Fruit fly (Drosophila melanogaster) whole organism, wandering third instar larva: ENCODE measurements around the gene Itpr.

Experiments
- Abd-B ChIP-seq: fragments of >200 bp; optimal IDR thresholded peaks from 2 replicates; lab custom pipeline; 2017; ENCODE audit warnings: missing biosample characterization, missing genetic modification characterization
- CG32264 ChIP-seq: fragments of 200-800 bp; sonication (Bioruptor generic); optimal IDR thresholded peaks from 2 replicates; lab custom pipeline; 2016; ENCODE audit warnings: missing biosample characterization, missing genetic modification characterization
- CG9705 ChIP-seq: fragments of 200-800 bp; sonication (Bioruptor generic); optimal IDR thresholded peaks from 2 replicates; lab custom pipeline; 2018; ENCODE audit warnings: missing biosample characterization, mild to moderate bottlenecking, missing genetic modification characterization
- CrebA ChIP-seq: fragments of 200-800 bp; sonication (Bioruptor generic); optimal IDR thresholded peaks from 2 replicates; lab custom pipeline; 2016; ENCODE audit warnings: missing biosample characterization, mild to moderate bottlenecking, missing genetic modification characterization, borderline replicate concordance
- Dfd ChIP-seq: fragments of >200 bp; optimal IDR thresholded peaks from 2 replicates; lab custom pipeline; 2017; ENCODE audit warnings: missing biosample characterization, missing genetic modification characterization
- Dif ChIP-seq: fragments of 200-275, 200-300 bp; sonication (Bioruptor generic); optimal IDR thresholded peaks from 2 replicates; lab custom pipeline; 2018; ENCODE audit warnings: missing biosample characterization, missing genetic modification characterization; ENCODE audit not compliant: partially characterized antibody
- GATAd ChIP-seq: sonication (Bioruptor generic); optimal IDR thresholded peaks from 2 replicates; lab custom pipeline; 2016; ENCODE audit warnings: missing biosample characterization, missing genetic modification characterization
- HLH106 ChIP-seq: fragments of 200-800 bp; optimal IDR thresholded peaks from 3 replicates; lab custom pipeline; 2019; ENCODE audit warnings: missing biosample characterization, mild to moderate bottlenecking, missing genetic modification characterization, moderate library complexity
- Hnf4 ChIP-seq: fragments of 200-800 bp; sonication (Bioruptor generic); optimal IDR thresholded peaks from 2 replicates; lab custom pipeline; 2016; ENCODE audit warnings: missing biosample characterization, mild to moderate bottlenecking, missing genetic modification characterization
- Hr78 ChIP-seq: fragments of >200 bp; optimal IDR thresholded peaks from 2 replicates; lab custom pipeline; 2017; ENCODE audit warnings: missing biosample characterization, missing genetic modification characterization
- Hr83 ChIP-seq: fragments of 200-300 bp; sonication (Bioruptor generic); optimal IDR thresholded peaks from 2 replicates; lab custom pipeline; 2016; ENCODE audit warnings: missing biosample characterization, mild to moderate bottlenecking, missing genetic modification characterization, moderate library complexity; ENCODE audit not compliant: poor library complexity, severe bottlenecking
- Jra ChIP-seq: sonication (Bioruptor generic); optimal IDR thresholded peaks from 2 replicates; lab custom pipeline; 2016; ENCODE audit warnings: missing biosample characterization, missing genetic modification characterization
- Mio ChIP-seq: sonication (Bioruptor generic); optimal IDR thresholded peaks from 2 replicates; lab custom pipeline; 2016; ENCODE audit warnings: missing biosample characterization, missing genetic modification characterization
- Myc ChIP-seq: fragments of >200 bp; optimal IDR thresholded peaks from 2 replicates; lab custom pipeline; 2017
- N ChIP-seq: fragments of >200 bp; optimal IDR thresholded peaks from 2 replicates; lab custom pipeline; 2018; ENCODE audit warnings: missing biosample characterization, missing external identifiers, missing genetic modification characterization
- OdsH ChIP-seq: fragments of 200-800 bp; sonication (Bioruptor generic); optimal IDR thresholded peaks from 2 replicates; lab custom pipeline; 2016; ENCODE audit warnings: missing biosample characterization, mild to moderate bottlenecking, missing genetic modification characterization
- Rel ChIP-seq, 2 experiments: fragments of 200-800 bp; sonication (Bioruptor generic) in 1 of 2; optimal IDR thresholded peaks; 2 replicates in 1 of 2; 3 replicates in 1 of 2; lab custom pipeline; 2016 to 2019; ENCODE audit warnings: mild to moderate bottlenecking in 2 of 2, missing biosample characterization in 2 of 2, missing genetic modification characterization in 2 of 2, moderate library complexity in 1 of 2
- Sp1 ChIP-seq: fragments of 200-800 bp; sonication (Bioruptor generic); optimal IDR thresholded peaks from 3 replicates; lab custom pipeline; 2019; ENCODE audit warnings: missing biosample characterization, mild to moderate bottlenecking, missing genetic modification characterization, moderate library complexity
- Vsx2 ChIP-seq: fragments of 200-300, 225-300 bp; sonication (Bioruptor generic); optimal IDR thresholded peaks from 2 replicates; lab custom pipeline; 2018; ENCODE audit warnings: missing biosample characterization, missing genetic modification characterization; ENCODE audit not compliant: partially characterized antibody
- br ChIP-seq: fragments of 200-800 bp; sonication (Bioruptor generic); optimal IDR thresholded peaks from 2 replicates; lab custom pipeline; 2016; ENCODE audit warnings: missing biosample characterization, missing genetic modification characterization
- brk ChIP-seq: fragments of 200-800 bp; sonication (Bioruptor generic); optimal IDR thresholded peaks from 2 replicates; lab custom pipeline; 2016; ENCODE audit warnings: missing biosample characterization, mild to moderate bottlenecking, missing genetic modification characterization
- dl ChIP-seq, 2 experiments: fragments of 175-275, 200-275 bp in 1 of 2; fragments of 200-275 bp in 1 of 2; sonication (Bioruptor generic); optimal IDR thresholded peaks; lab custom pipeline; 2018; ENCODE audit warnings: mild to moderate bottlenecking in 2 of 2, missing biosample characterization in 2 of 2, missing genetic modification characterization in 2 of 2, moderate library complexity in 2 of 2; ENCODE audit not compliant: partially characterized antibody in 2 of 2, insufficient read depth in 1 of 2
- dmrt93B ChIP-seq: fragments of 200-800 bp; sonication (Bioruptor generic); optimal IDR thresholded peaks from 2 replicates; lab custom pipeline; 2018; ENCODE audit warnings: missing biosample characterization, mild to moderate bottlenecking, missing genetic modification characterization
- dsf ChIP-seq: sonication (Bioruptor generic); optimal IDR thresholded peaks from 2 replicates; lab custom pipeline; 2016; ENCODE audit warnings: missing biosample characterization, missing genetic modification characterization, borderline replicate concordance
- ey ChIP-seq: fragments of 200-800 bp; sonication (Bioruptor generic); optimal IDR thresholded peaks from 2 replicates; lab custom pipeline; 2016; ENCODE audit warnings: missing biosample characterization, missing genetic modification characterization
- foxo ChIP-seq, 2 experiments: fragments of 200-800 bp; sonication (Bioruptor generic); optimal IDR thresholded peaks; 2 replicates in 1 of 2; 3 replicates in 1 of 2; lab custom pipeline; 2016 to 2017; ENCODE audit warnings: missing biosample characterization in 2 of 2, missing genetic modification characterization in 2 of 2
- fru ChIP-seq: fragments of 200-800 bp; sonication (Bioruptor generic); optimal IDR thresholded peaks from 3 replicates; lab custom pipeline; 2016; ENCODE audit warnings: missing biosample characterization, mild to moderate bottlenecking, missing genetic modification characterization
- h ChIP-seq: fragments of 200-800 bp; sonication (Bioruptor generic); optimal IDR thresholded peaks from 3 replicates; lab custom pipeline; 2016; ENCODE audit warnings: missing biosample characterization, mild to moderate bottlenecking, missing genetic modification characterization
- jim ChIP-seq: fragments of 175-275, 200-325 bp; sonication (Bioruptor generic); optimal IDR thresholded peaks from 2 replicates; lab custom pipeline; 2016; ENCODE audit warnings: missing biosample characterization, mild to moderate bottlenecking, missing genetic modification characterization
- lola ChIP-seq: fragments of >200 bp; optimal IDR thresholded peaks from 2 replicates; lab custom pipeline; 2017; ENCODE audit warnings: missing biosample characterization, missing genetic modification characterization
- pan ChIP-seq: fragments of >200 bp; optimal IDR thresholded peaks from 2 replicates; lab custom pipeline; 2017
- psq ChIP-seq: fragments of 200-800 bp; sonication (Bioruptor generic); optimal IDR thresholded peaks from 3 replicates; lab custom pipeline; 2017; ENCODE audit warnings: missing biosample characterization, mild to moderate bottlenecking, missing genetic modification characterization, moderate library complexity
- rgr ChIP-seq: fragments of 200-800 bp; sonication (Bioruptor generic); optimal IDR thresholded peaks from 3 replicates; lab custom pipeline; 2016; ENCODE audit warnings: missing biosample characterization, mild to moderate bottlenecking, missing genetic modification characterization
- sage ChIP-seq: fragments of 200-800 bp; sonication (Bioruptor generic); optimal IDR thresholded peaks from 2 replicates; lab custom pipeline; 2016; ENCODE audit warnings: missing biosample characterization, mild to moderate bottlenecking, missing genetic modification characterization
- sv ChIP-seq: fragments of 200-800 bp; sonication (Bioruptor generic); optimal IDR thresholded peaks from 3 replicates; lab custom pipeline; 2016; ENCODE audit warnings: missing biosample characterization, missing genetic modification characterization
- tai ChIP-seq: sonication (Bioruptor generic); optimal IDR thresholded peaks from 2 replicates; lab custom pipeline; 2016; ENCODE audit warnings: missing biosample characterization, missing genetic modification characterization
- usp ChIP-seq: fragments of >200 bp; optimal IDR thresholded peaks from 2 replicates; lab custom pipeline; 2017; ENCODE audit warnings: missing biosample characterization, missing genetic modification characterization
- woc ChIP-seq: sonication (Bioruptor generic); optimal IDR thresholded peaks from 2 replicates; lab custom pipeline; 2016; ENCODE audit warnings: missing biosample characterization, mild to moderate bottlenecking, missing genetic modification characterization

Itpr gene

dm6 chr3R:5485295-5485718 is 31.6 kb upstream of the Itpr start, which contains the start of gene CG31550:
CG31550 (plus strand) TSS chr3R:5485543.
- TF ChIP-seq fru (GFP tag; lab: Kevin White, UChicago) (no peak), CG32264 (no peak), Myc (lab: Kevin White, UChicago) (no peak), lola (GFP tag; lab: Kevin White, UChicago) (no peak), Sp1 (GFP tag; lab: Kevin White, UChicago) (peak; percentile 67), Jra (GFP tag; lab: Kevin White, UChicago) (no peak), CG9705 (GFP tag; lab: Kevin White, UChicago) (peak; percentile 6), Abd-B (GFP tag; lab: Kevin White, UChicago) (no peak), HLH106 (tag; lab: Kevin White, UChicago) (peak; percentile 76), sv (GFP tag; lab: Kevin White, UChicago) (no peak), GATAd (no peak), rgr (GFP tag; lab: Kevin White, UChicago) (peak; percentile 74), brk (GFP tag; lab: Kevin White, UChicago) (no peak), N (GFP tag; lab: Kevin White, UChicago) (no peak), dl (GFP tag; optimal IDR thresholded peaks at IDR 0.05; lab: Kevin White, UChicago; ENCODE audit: insufficient read depth in 1 of 2, partially characterized antibody in 2 of 2) (no peak), jim (GFP tag; lab: Kevin White, UChicago) (no peak), foxo (GFP tag; optimal IDR thresholded peaks at IDR 0.05; lab: Kevin White, UChicago) (peak in 1 of 2 experiments; percentile 70), usp (GFP tag; lab: Kevin White, UChicago) (no peak), CrebA (GFP tag; lab: Kevin White, UChicago) (no peak), Hr83 (GFP tag; lab: Kevin White, UChicago) (peak; percentile 81), woc (GFP tag; lab: Kevin White, UChicago) (no peak), pan (lab: Kevin White, UChicago) (no peak), Mio (GFP tag; lab: Kevin White, UChicago) (no peak), h (GFP tag; lab: Kevin White, UChicago) (peak; percentile 64), tai (GFP tag; lab: Kevin White, UChicago) (no peak), br (GFP tag; lab: Kevin White, UChicago) (no peak), Hnf4 (GFP tag; lab: Kevin White, UChicago) (no peak), ey (GFP tag; lab: Kevin White, UChicago) (peak; percentile 36), Vsx2 (GFP tag; lab: Kevin White, UChicago) (peak; percentile 59), OdsH (GFP tag; lab: Kevin White, UChicago) (peak; percentile 45), Hr78 (GFP tag; lab: Kevin White, UChicago) (no peak), dsf (no peak), psq (GFP tag; lab: Kevin White, UChicago) (peak; percentile 36), sage (GFP tag; lab: Kevin White, UChicago) (no peak), Rel (GFP tag; optimal IDR thresholded peaks at IDR 0.05; lab: Kevin White, UChicago) (no peak), Rel (tag; optimal IDR thresholded peaks at IDR 0.05; lab: Kevin White, UChicago) (peak; percentile 32), Dif (GFP tag; lab: Kevin White, UChicago) (no peak), dmrt93B (no peak), Dfd (GFP tag; lab: Kevin White, UChicago) (no peak)

DNA sequence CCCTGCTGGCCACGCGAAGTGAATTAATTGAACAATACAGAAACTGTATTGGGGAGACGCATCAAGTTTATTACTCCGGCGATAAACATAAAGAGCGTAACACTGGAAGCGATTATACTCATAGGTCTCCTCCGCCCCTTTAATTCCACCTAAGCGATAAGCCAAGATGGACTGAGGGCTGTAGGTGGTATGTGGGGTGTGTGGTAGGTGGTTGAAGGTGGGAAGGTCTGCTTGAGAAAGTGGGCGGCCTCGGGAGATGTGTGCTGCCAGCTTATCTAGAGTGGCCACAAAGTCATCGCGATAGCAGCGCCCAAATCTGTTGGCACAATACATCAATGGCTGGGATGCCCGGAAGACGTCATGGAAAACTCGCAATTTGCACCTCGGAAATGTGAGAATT is 19.3 kb upstream of the Itpr start:
- TF ChIP-seq h (GFP tag; lab: Kevin White, UChicago): peak; percentile 35
- no peak for TF ChIP-seq Mio (GFP tag; lab: Kevin White, UChicago)
- no peak for TF ChIP-seq Rel (GFP tag; optimal IDR thresholded peaks at IDR 0.05; lab: Kevin White, UChicago)
- TF ChIP-seq Rel (tag; optimal IDR thresholded peaks at IDR 0.05; lab: Kevin White, UChicago): peak; percentile 30
